Fruit fly (Drosophila melanogaster): ENCODE results near the gene DIP-gamma.

The DIP-gamma gene

DNA sequence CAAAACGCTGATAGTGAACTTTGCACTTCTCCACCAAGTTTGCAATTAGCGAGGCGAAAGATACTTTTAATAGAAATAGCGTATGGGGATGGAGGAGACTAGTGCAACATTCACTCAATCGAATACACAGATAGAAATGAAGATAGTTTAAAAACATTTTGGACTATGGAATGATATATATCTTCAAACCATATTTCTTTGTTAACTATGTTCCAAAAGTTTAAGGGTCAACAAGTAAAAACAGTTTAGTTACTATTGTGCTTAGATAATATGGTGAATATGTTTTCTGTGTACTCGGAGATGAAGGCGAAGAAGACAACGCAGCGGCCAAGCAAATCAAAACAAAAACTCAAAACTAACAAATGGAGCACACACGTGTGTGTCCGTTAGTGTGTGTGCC, 66.0 kb downstream of the DIP-gamma start (continued):
- TF ChIP-seq gro (GFP tag; optimal IDR thresholded peaks at IDR 0.05) (no peak), croc (GFP tag; conservative IDR thresholded peaks at IDR 0.05) (no peak; the same call in 2 of the 3 replicates), CG10431 (GFP tag; optimal IDR thresholded peaks at IDR 0.05) (no peak), abd-A (tag; optimal IDR thresholded peaks at IDR 0.05) (no peak), CG5953 (GFP tag; IDR thresholded peaks at IDR 0.05) (peak; percentile 54), br (optimal IDR thresholded peaks at IDR 0.05) (no peak), sima (GFP tag; optimal IDR thresholded peaks at IDR 0.05) (no peak), chm (GFP tag; IDR thresholded peaks at IDR 0.05) (no peak), unc-4 (GFP tag; IDR thresholded peaks at IDR 0.05; ENCODE audit: partially characterized antibody) (no peak), CG1603 (tag; optimal IDR thresholded peaks at IDR 0.05) (peak; percentile 76), E2f1 (GFP tag; IDR thresholded peaks at IDR 0.05) (peak; percentile 11; the same call in 1 of the 2 replicates), CG13894 (tag; optimal IDR thresholded peaks at IDR 0.05) (no peak), kni (GFP tag; optimal IDR thresholded peaks at IDR 0.05) (no peak), Ada2b (GFP tag; IDR thresholded peaks at IDR 0.05) (peak; percentile 22; the same call in 1 of the 2 replicates), gt (GFP tag; IDR thresholded peaks at IDR 0.05) (no peak), Antp (GFP tag; optimal IDR thresholded peaks at IDR 0.05) (peak; percentile 6), eve (GFP tag; optimal IDR thresholded peaks at IDR 0.05) (no peak), CG3995 (GFP tag; optimal IDR thresholded peaks at IDR 0.05) (no peak), row (GFP tag; IDR thresholded peaks at IDR 0.05) (peak; percentile 62), p53 (GFP tag; optimal IDR thresholded peaks at IDR 0.05) (no peak), Mrtf (GFP tag; IDR thresholded peaks at IDR 0.05) (no peak), lov (optimal IDR thresholded peaks at IDR 0.05) (no peak), lov (GFP tag; IDR thresholded peaks at IDR 0.05) (no peak), Aef1 (GFP tag; IDR thresholded peaks at IDR 0.05) (peak; percentile 40; the same call in 1 of the 3 replicates), Oli (tag; optimal IDR thresholded peaks at IDR 0.05) (peak; percentile 59), Dfd (GFP tag; optimal IDR thresholded peaks at IDR 0.05) (no peak), CkIIα-i1 (GFP tag; IDR thresholded peaks at IDR 0.05) (no peak), CG6791 (GFP tag; IDR thresholded peaks at IDR 0.05; ENCODE audit: partially characterized antibody) (no peak), Opbp (GFP tag; IDR thresholded peaks at IDR 0.05; ENCODE audit: partially characterized antibody) (no peak), pum (GFP tag; optimal IDR thresholded peaks at IDR 0.05) (peak; percentile 16), CG11695 (GFP tag; IDR thresholded peaks at IDR 0.05) (peak; percentile 26; the same call in 1 of the 3 replicates), CG32772 (GFP tag; IDR thresholded peaks at IDR 0.05) (no peak; the same call in 1 of the 2 replicates), Mad (GFP tag; optimal IDR thresholded peaks at IDR 0.05) (no peak), CG8290 (GFP tag; optimal IDR thresholded peaks at IDR 0.05) (no peak), CG8290 (tag; optimal IDR thresholded peaks at IDR 0.05) (peak in 1 of 2 experiments; percentile 62), CG4404 (GFP tag; IDR thresholded peaks at IDR 0.05) (no peak), pzg (GFP tag; optimal IDR thresholded peaks at IDR 0.05) (no peak), tgo (GFP tag; IDR thresholded peaks at IDR 0.05) (peak; percentile 70), Usf (GFP tag; optimal IDR thresholded peaks at IDR 0.05) (no peak), CG17612 (GFP tag; IDR thresholded peaks at IDR 0.05) (no peak), dmrt99B (tag; optimal IDR thresholded peaks at IDR 0.05) (peak; percentile 73), MESR4 (GFP tag; optimal IDR thresholded peaks at IDR 0.05) (no peak), CG8388 (GFP tag; optimal IDR thresholded peaks at IDR 0.05) (peak; percentile 58), Ets65A (GFP tag) (no peak), schlank (tag; optimal IDR thresholded peaks at IDR 0.05) (no peak), CG31441 (GFP tag; IDR thresholded peaks at IDR 0.05) (no peak), fd102C (GFP tag; optimal IDR thresholded peaks at IDR 0.05) (no peak), ATbp (GFP tag; optimal IDR thresholded peaks at IDR 0.05) (peak; percentile 38), nmo (GFP tag; optimal IDR thresholded peaks at IDR 0.05) (peak; percentile 66), ro (GFP tag; IDR thresholded peaks at IDR 0.05) (no peak), hb (GFP tag; IDR thresholded peaks at IDR 0.05; ENCODE audit: partially characterized antibody) (no peak), zfh2 (GFP tag; optimal IDR thresholded peaks at IDR 0.05) (no peak)

Data from whole organism, embryonic.